Fruit fly (Drosophila melanogaster) whole organism, embryonic: ENCODE measurements around the gene msb1l.
A peak's percentile ranks its signal among the peaks of the same experiment; 100 is the strongest.

Experiments
- CG10147 ChIP-seq: fragments of 200-800 bp; sonication (Bioruptor generic); optimal IDR thresholded peaks from 2 replicates; lab custom pipeline; 2019; ENCODE audit warnings: missing biosample characterization, mild to moderate bottlenecking, missing genetic modification characterization, moderate library complexity
- CG10209 ChIP-seq: fragments of 200-800 bp; sonication (Bioruptor generic); optimal IDR thresholded peaks from 3 replicates; lab custom pipeline; 2017; ENCODE audit warnings: missing biosample characterization, mild to moderate bottlenecking, missing genetic modification characterization, missing genetic modification reagents
- CG10462 ChIP-seq: fragments of 200-800 bp; sonication (Bioruptor generic); optimal IDR thresholded peaks from 2 replicates; lab custom pipeline; 2016; ENCODE audit warnings: missing biosample characterization, missing genetic modification characterization
- CG10565 ChIP-seq: fragments of 200-800 bp; sonication (Bioruptor generic); optimal IDR thresholded peaks from 3 replicates; lab custom pipeline; 2016; ENCODE audit warnings: missing biosample characterization, mild to moderate bottlenecking, missing genetic modification characterization
- CG11695 ChIP-seq: fragments of 200-800 bp; sonication (Bioruptor generic); IDR thresholded peaks from 3 replicates; pipeline ENCODE4 v1.3.6; 2022; ENCODE audit warnings: missing biosample characterization, missing genetic modification characterization
- CG11723 ChIP-seq: fragments of 200-800 bp; sonication (Bioruptor generic); optimal IDR thresholded peaks from 2 replicates; lab custom pipeline; 2017; ENCODE audit warnings: missing biosample characterization, mild to moderate bottlenecking, missing genetic modification characterization
- CG12299 ChIP-seq: fragments of 200-800 bp; sonication (Bioruptor generic); optimal IDR thresholded peaks from 2 replicates; lab custom pipeline; 2018; ENCODE audit warnings: missing biosample characterization, mild to moderate bottlenecking, missing genetic modification characterization
- CG15269 ChIP-seq: fragments of 200-800 bp; sonication (Bioruptor generic); optimal IDR thresholded peaks from 2 replicates; lab custom pipeline; 2018; ENCODE audit warnings: missing biosample characterization, mild to moderate bottlenecking, missing genetic modification characterization, moderate library complexity
- CG17612 ChIP-seq: fragments of 200-800 bp; sonication (Bioruptor generic); IDR thresholded peaks from 2 replicates; pipeline ENCODE4 v1.3.6; 2022; ENCODE audit warnings: missing biosample characterization, missing genetic modification characterization
- CG2202 ChIP-seq: fragments of 200-800 bp; sonication (Bioruptor generic); optimal IDR thresholded peaks from 2 replicates; lab custom pipeline; 2018; ENCODE audit warnings: missing biosample characterization, mild to moderate bottlenecking, missing genetic modification characterization
- CG34224 ChIP-seq: fragments of 200-800 bp; sonication (Bioruptor generic); IDR thresholded peaks from 3 replicates; pipeline ENCODE4 v1.3.6; 2022; ENCODE audit warnings: missing biosample characterization, missing genetic modification characterization; ENCODE audit not compliant: partially characterized antibody
- CG3726 ChIP-seq: fragments of 200-800 bp; sonication (Bioruptor generic); IDR thresholded peaks from 3 replicates; pipeline ENCODE4, ENCODE4 v1.3.6; 2022; ENCODE audit warnings: missing biosample characterization, missing genetic modification characterization
- CG3847 ChIP-seq: fragments of 200-800 bp; sonication (Bioruptor generic); IDR thresholded peaks from 2 replicates; pipeline ENCODE4 v1.3.6; 2022; ENCODE audit warnings: missing biosample characterization, missing genetic modification characterization
- CG4730 ChIP-seq: fragments of 200-800 bp; sonication (Bioruptor generic); IDR thresholded peaks from 2 replicates; pipeline ENCODE4 v1.3.6; 2022; ENCODE audit warnings: missing biosample characterization, missing genetic modification characterization
- CG7987 ChIP-seq: fragments of 200-800 bp; sonication (Bioruptor generic); optimal IDR thresholded peaks from 2 replicates; lab custom pipeline; 2018; ENCODE audit warnings: missing biosample characterization, mild to moderate bottlenecking, missing genetic modification characterization, moderate library complexity
- CG9797 ChIP-seq: fragments of 200-800 bp; sonication (Bioruptor generic); optimal IDR thresholded peaks from 3 replicates; lab custom pipeline; 2018; ENCODE audit warnings: missing biosample characterization, mild to moderate bottlenecking, missing genetic modification characterization
- CrebB ChIP-seq: fragments of 200-800 bp; sonication (Bioruptor generic); optimal IDR thresholded peaks from 3 replicates; lab custom pipeline; 2018; ENCODE audit warnings: missing biosample characterization, mild to moderate bottlenecking, missing genetic modification characterization
- Dad ChIP-seq: fragments of 200-800 bp; sonication (Bioruptor generic); optimal IDR thresholded peaks from 3 replicates; lab custom pipeline; 2016; ENCODE audit warnings: missing biosample characterization, missing genetic modification characterization
- Dp ChIP-seq: fragments of 200-800 bp; sonication (Bioruptor generic); optimal IDR thresholded peaks from 2 replicates; lab custom pipeline; 2018; ENCODE audit warnings: missing biosample characterization, mild to moderate bottlenecking, missing genetic modification characterization, moderate library complexity
- Hsf ChIP-seq: fragments of 200-800 bp; sonication (Bioruptor generic); optimal IDR thresholded peaks from 3 replicates; lab custom pipeline; 2016; ENCODE audit warnings: missing biosample characterization, missing genetic modification characterization
- Jarid2 ChIP-seq: fragments of 200-800 bp; sonication (Bioruptor generic); optimal IDR thresholded peaks from 3 replicates; lab custom pipeline; 2017; ENCODE audit warnings: mild to moderate bottlenecking, missing biosample characterization, missing genetic modification reagents, missing genetic modification characterization
- Lpt ChIP-seq: fragments of >200 bp; optimal IDR thresholded peaks from 2 replicates; lab custom pipeline; 2018; ENCODE audit warnings: missing biosample characterization, missing genetic modification characterization
- Mes4 ChIP-seq: fragments of 200-800 bp; sonication (Bioruptor generic); optimal IDR thresholded peaks from 2 replicates; lab custom pipeline; 2016; ENCODE audit warnings: missing biosample characterization, missing genetic modification characterization
- Opbp ChIP-seq: fragments of 200-800 bp; sonication (Bioruptor generic); IDR thresholded peaks from 3 replicates; pipeline ENCODE4 v1.3.6; 2022; ENCODE audit warnings: missing biosample characterization, missing genetic modification characterization; ENCODE audit not compliant: partially characterized antibody
- Sin3A ChIP-seq: fragments of >200 bp; optimal IDR thresholded peaks from 2 replicates; lab custom pipeline; 2018
- Sox102F ChIP-seq: fragments of 200-800 bp; sonication (Bioruptor generic); optimal IDR thresholded peaks from 2 replicates; lab custom pipeline; 2018; ENCODE audit warnings: missing biosample characterization, mild to moderate bottlenecking, missing genetic modification characterization, moderate library complexity
- Tbp ChIP-seq: fragments of >200 bp; optimal IDR thresholded peaks from 2 replicates; lab custom pipeline; 2018; ENCODE audit warnings: missing biosample characterization, missing genetic modification characterization
- Xrp1 ChIP-seq: fragments of 200-800 bp; sonication (Bioruptor generic); IDR thresholded peaks from 2 replicates; pipeline ENCODE4 v1.3.6; 2022; ENCODE audit warnings: missing biosample characterization, missing genetic modification characterization
- amos ChIP-seq: fragments of 200-800 bp; sonication (Bioruptor generic); IDR thresholded peaks from 2 replicates; pipeline ENCODE4 v1.3.6; 2022; ENCODE audit warnings: missing biosample characterization, missing genetic modification characterization; ENCODE audit not compliant: partially characterized antibody
- bcd ChIP-seq: fragments of 200-800 bp; sonication (Bioruptor generic); optimal IDR thresholded peaks from 2 replicates; lab custom pipeline; 2017; ENCODE audit warnings: missing biosample characterization, mild to moderate bottlenecking, missing genetic modification characterization
- cg ChIP-seq: fragments of 200-800 bp; sonication (Bioruptor generic); optimal IDR thresholded peaks from 3 replicates; lab custom pipeline; 2019; ENCODE audit warnings: missing biosample characterization, mild to moderate bottlenecking, missing genetic modification characterization, moderate library complexity
- chif ChIP-seq, 2 experiments: fragments of 200-800 bp; sonication (Bioruptor generic); optimal IDR thresholded peaks; 3 replicates each; lab custom pipeline; 2016; ENCODE audit warnings: missing biosample characterization in 2 of 2, missing genetic modification characterization in 2 of 2
- cwo ChIP-seq: fragments of 200-800 bp; sonication (Bioruptor generic); optimal IDR thresholded peaks from 3 replicates; lab custom pipeline; 2017; ENCODE audit warnings: missing biosample characterization, missing genetic modification characterization, mild to moderate bottlenecking, moderate library complexity, missing genetic modification reagents
- dmrt99B ChIP-seq: fragments of 200-800 bp; sonication (Bioruptor generic); optimal IDR thresholded peaks from 2 replicates; lab custom pipeline; 2018; ENCODE audit warnings: missing biosample characterization, mild to moderate bottlenecking, missing genetic modification characterization, moderate library complexity
- gce ChIP-seq: fragments of 200-800 bp; sonication (Bioruptor generic); IDR thresholded peaks from 3 replicates; pipeline ENCODE4 v1.3.6; 2022; ENCODE audit warnings: missing biosample characterization, missing genetic modification characterization
- hbn ChIP-seq: fragments of 200-800 bp; sonication (Bioruptor generic); IDR thresholded peaks from 2 replicates; pipeline ENCODE4 v1.3.6; 2022; ENCODE audit warnings: missing biosample characterization, missing genetic modification characterization; ENCODE audit not compliant: partially characterized antibody
- insv ChIP-seq, 2 experiments: fragments of 200-800 bp; sonication (Bioruptor generic); optimal IDR thresholded peaks; 3 replicates each; lab custom pipeline; 2016 to 2018; ENCODE audit warnings: missing biosample characterization in 2 of 2, missing genetic modification characterization in 2 of 2
- jumu ChIP-seq: fragments of 200-800 bp; sonication (Bioruptor generic); optimal IDR thresholded peaks from 3 replicates; lab custom pipeline; 2016; ENCODE audit warnings: missing biosample characterization, missing genetic modification characterization
- lmd ChIP-seq: fragments of 200-800 bp; sonication (Bioruptor generic); IDR thresholded peaks from 2 replicates; pipeline ENCODE4 v1.3.6; 2022; ENCODE audit warnings: missing biosample characterization, missing genetic modification characterization
- nerfin-1 ChIP-seq: fragments of 200-800 bp; sonication (Bioruptor generic); optimal IDR thresholded peaks from 3 replicates; lab custom pipeline; 2019; ENCODE audit warnings: missing biosample characterization, mild to moderate bottlenecking, missing genetic modification characterization, moderate library complexity
- nmo ChIP-seq: fragments of 200-800 bp; sonication (Bioruptor generic); optimal IDR thresholded peaks from 2 replicates; lab custom pipeline; 2018; ENCODE audit warnings: missing biosample characterization, mild to moderate bottlenecking, missing genetic modification characterization, moderate library complexity
- odd ChIP-seq: fragments of 200-800 bp; sonication (Bioruptor generic); optimal IDR thresholded peaks from 2 replicates; lab custom pipeline; 2017; ENCODE audit warnings: missing biosample characterization, mild to moderate bottlenecking, missing genetic modification characterization
- onecut ChIP-seq: fragments of 200-800 bp; sonication (Bioruptor generic); IDR thresholded peaks from 2 replicates; pipeline ENCODE4 v1.3.6; 2022; ENCODE audit warnings: missing biosample characterization, missing genetic modification characterization
- schlank ChIP-seq: fragments of 200-800 bp; sonication (Bioruptor generic); optimal IDR thresholded peaks from 2 replicates; lab custom pipeline; 2018; ENCODE audit warnings: missing biosample characterization, mild to moderate bottlenecking, missing genetic modification characterization
- slp2 ChIP-seq: fragments of 200-800 bp; sonication (Bioruptor generic); optimal IDR thresholded peaks from 2 replicates; lab custom pipeline; 2016; ENCODE audit warnings: missing biosample characterization, missing genetic modification characterization
- tll ChIP-seq, 2 experiments: fragments of 200-800 bp in 1 of 2; fragments of >200 bp in 1 of 2; sonication (Bioruptor generic) in 1 of 2; optimal IDR thresholded peaks; 2 replicates each; lab custom pipeline; 2017 to 2019; ENCODE audit warnings: missing biosample characterization in 2 of 2, missing genetic modification characterization in 2 of 2, mild to moderate bottlenecking in 1 of 2, moderate library complexity in 1 of 2
- wdn ChIP-seq: fragments of 200-800 bp; sonication (Bioruptor generic); IDR thresholded peaks from 2 replicates; pipeline ENCODE4 v1.3.6; 2022; ENCODE audit warnings: missing biosample characterization, missing genetic modification characterization
- zen ChIP-seq: fragments of 200-800 bp; sonication (Bioruptor generic); optimal IDR thresholded peaks from 3 replicates; lab custom pipeline; 2018; ENCODE audit warnings: missing biosample characterization, mild to moderate bottlenecking, missing genetic modification characterization, moderate library complexity

Gene msb1l

DNA sequence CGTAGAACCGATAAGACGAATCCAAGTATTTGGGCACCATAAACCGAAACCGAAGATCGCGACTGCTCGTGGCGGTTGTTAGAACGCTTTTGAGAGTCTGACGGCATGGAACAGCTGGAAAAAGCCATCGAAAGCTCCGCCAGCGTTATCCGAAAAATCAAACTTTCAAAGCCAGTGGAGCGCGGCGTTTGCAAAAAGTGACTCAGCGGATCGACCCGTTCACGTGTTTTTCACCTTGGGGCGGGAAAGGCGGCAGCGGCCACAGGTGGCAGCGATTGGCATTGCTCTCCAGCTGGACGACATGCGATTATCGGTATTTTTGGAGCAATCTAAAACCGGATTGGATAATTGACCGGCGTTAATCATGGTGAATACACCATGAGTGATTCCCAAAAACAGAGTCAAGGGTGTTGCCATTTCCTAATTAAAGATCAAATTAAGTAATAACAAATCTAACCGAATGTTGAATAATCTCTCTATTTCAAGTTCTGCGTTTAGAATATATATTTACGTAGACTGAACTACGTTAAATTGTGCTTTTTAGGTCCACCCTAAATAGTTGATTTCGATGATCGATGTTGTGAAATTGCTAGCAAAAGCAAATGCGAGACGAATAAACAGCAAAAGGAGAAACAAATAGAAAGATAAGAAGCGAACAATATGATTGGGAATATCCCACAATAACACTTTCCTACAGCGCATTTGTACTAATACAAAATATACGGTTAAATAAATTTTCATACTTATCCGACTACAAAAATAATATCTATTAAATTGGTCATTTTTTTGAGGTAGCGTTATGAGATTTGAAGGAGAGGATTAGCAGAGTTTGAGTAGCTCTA is 30.4 kb upstream of the msb1l start, which contains the start of gene CG10337 (continued):
- TF ChIP-seq CG10565 (GFP tag; lab: Kevin White, UChicago) (no peak), Jarid2 (peak; percentile 8), CrebB (tag; lab: Kevin White, UChicago) (peak; percentile 45), insv (GFP tag; optimal IDR thresholded peaks at IDR 0.05; lab: Kevin White, UChicago) (peak in 1 of 2 experiments; percentile 11), amos (GFP tag; lab: Robert Waterston, UW) (no peak), Opbp (GFP tag; lab: Robert Waterston, UW) (no peak), Sin3A (no peak), CG10209 (GFP tag; lab: Kevin White, UChicago) (peak; percentile 38), onecut (GFP tag; lab: Robert Waterston, UW) (no peak), CG9797 (GFP tag; lab: Kevin White, UChicago) (no peak), Tbp (GFP tag; lab: Kevin White, UChicago) (no peak), dmrt99B (tag; lab: Kevin White, UChicago) (peak; percentile 33), CG12299 (tag; lab: Kevin White, UChicago) (peak; percentile 57), Mes4 (GFP tag; lab: Kevin White, UChicago) (no peak), CG11723 (GFP tag; lab: Kevin White, UChicago) (peak; percentile 12), chif (GFP tag; optimal IDR thresholded peaks at IDR 0.05; lab: Kevin White, UChicago) (no peak), Lpt (GFP tag; lab: Kevin White, UChicago) (no peak), cwo (GFP tag; lab: Kevin White, UChicago) (peak; percentile 97), CG15269 (peak; percentile 62), nmo (GFP tag; lab: Kevin White, UChicago) (peak; percentile 8), lmd (GFP tag; lab: Robert Waterston, UW) (peak; percentile 11; the same call in 1 of the 2 replicates), Dad (GFP tag; lab: Kevin White, UChicago) (no peak), CG34224 (GFP tag; lab: Robert Waterston, UW) (0 out of 3 replicates have a peak, but pooled peaks have one; percentile 25), Sox102F (GFP tag; lab: Kevin White, UChicago) (peak; percentile 57), gce (GFP tag; lab: Robert Waterston, UW) (0 out of 3 replicates have a peak, but pooled peaks have one; percentile 44), CG7987 (peak; percentile 60), CG10147 (GFP tag; lab: Kevin White, UChicago) (peak; percentile 60), CG17612 (GFP tag; lab: Robert Waterston, UW) (no peak), wdn (GFP tag; lab: Robert Waterston, UW) (0 out of 2 replicates have a peak, but pooled peaks have one; percentile 39), Dp (GFP tag; lab: Kevin White, UChicago) (no peak), hbn (GFP tag; lab: Robert Waterston, UW) (no peak), schlank (tag; lab: Kevin White, UChicago) (peak; percentile 17), Hsf (GFP tag; lab: Kevin White, UChicago) (peak; percentile 16), nerfin-1 (tag; lab: Kevin White, UChicago) (peak; percentile 34), CG2202 (no peak), tll (GFP tag; optimal IDR thresholded peaks at IDR 0.05; lab: Kevin White, UChicago) (no peak), CG3726 (GFP tag; lab: Robert Waterston, UW) (no peak), Xrp1 (GFP tag; lab: Robert Waterston, UW) (peak; percentile 38), zen (tag; lab: Kevin White, UChicago) (no peak), CG11695 (GFP tag; lab: Robert Waterston, UW) (peak; percentile 54; the same call in 1 of the 3 replicates), CG10462 (GFP tag; lab: Kevin White, UChicago) (no peak), jumu (GFP tag; lab: Kevin White, UChicago) (no peak), odd (GFP tag; lab: Kevin White, UChicago) (peak; percentile 67), CG3847 (GFP tag; lab: Robert Waterston, UW) (no peak), CG4730 (no peak), bcd (peak; percentile 36), cg (GFP tag; lab: Kevin White, UChicago) (no peak), slp2 (GFP tag; lab: Kevin White, UChicago) (no peak)
